Worm (Caenorhabditis elegans) whole organism, mixed stage, embryonic: ENCODE data around the gene F55B11.3.

ENCODE experiments used
- bed-3 ChIP-seq: fragments of 200-800 bp; sonication (Bioruptor generic); optimal IDR thresholded peaks from 3 replicates; lab custom pipeline; 2018; ENCODE audit warnings: mild to moderate bottlenecking, missing genetic modification characterization, moderate library complexity, missing compliant biosample characterization
- blmp-1 ChIP-seq: fragments of 150-350 bp; optimal IDR thresholded peaks from 2 replicates; lab custom pipeline; 2014; ENCODE audit warnings: missing biosample characterization, missing genetic modification characterization
- nhr-237 ChIP-seq: fragments of 150-350 bp; optimal IDR thresholded peaks from 2 replicates; lab custom pipeline; 2014; ENCODE audit warnings: missing biosample characterization, missing genetic modification characterization

ce11 chrIV:14387766-14388553, 36.5 kb upstream of the F55B11.3 start:
- TF ChIP-seq nhr-237 (tag; lab: Kevin White, UChicago) (no peak), blmp-1 (tag; lab: Kevin White, UChicago) (no peak), bed-3 (GFP tag; lab: Kevin White, UChicago) (no peak)
